Worm (Caenorhabditis elegans) whole organism, L2 larva: Measurements from ENCODE around the gene C05B5.4.

Experiments used
- C34F6.9 ChIP-seq: fragments of 150-350 bp; optimal IDR thresholded peaks from 2 replicates; lab custom pipeline; 2014; ENCODE audit warnings: missing biosample characterization, missing genetic modification characterization
- F13H6.1 ChIP-seq: sonication (generic microtip); optimal IDR thresholded peaks from 2 replicates; lab custom pipeline; 2016; ENCODE audit warnings: missing genetic modification characterization, missing compliant biosample characterization
- R02D3.7 ChIP-seq: fragments of 150-350 bp; optimal IDR thresholded peaks from 2 replicates; lab custom pipeline; 2014; ENCODE audit warnings: missing biosample characterization, missing genetic modification characterization
- aly-2 ChIP-seq: fragments of 150-350 bp; optimal IDR thresholded peaks from 2 replicates; lab custom pipeline; 2014; ENCODE audit warnings: missing biosample characterization, missing genetic modification characterization
- blmp-1 ChIP-seq: sonication (generic microtip); optimal IDR thresholded peaks from 2 replicates; lab custom pipeline; 2017; ENCODE audit warnings: missing genetic modification characterization, mild to moderate bottlenecking, missing compliant biosample characterization, antibody characterized with exemption, moderate library complexity; ENCODE audit not compliant: insufficient read depth
- ceh-16 ChIP-seq: fragments of 150-350 bp; optimal IDR thresholded peaks from 2 replicates; lab custom pipeline; 2014; ENCODE audit warnings: missing biosample characterization, missing genetic modification characterization
- ceh-82 ChIP-seq: fragments of 150-350 bp; optimal IDR thresholded peaks from 2 replicates; lab custom pipeline; 2014; ENCODE audit warnings: missing biosample characterization, missing genetic modification characterization
- crh-2 ChIP-seq: sonication (generic microtip); optimal IDR thresholded peaks from 2 replicates; lab custom pipeline; 2017; ENCODE audit warnings: missing biosample characterization, missing genetic modification characterization
- elt-1 ChIP-seq: fragments of 150-350 bp; optimal IDR thresholded peaks from 2 replicates; lab custom pipeline; 2014; ENCODE audit warnings: missing biosample characterization, missing genetic modification characterization
- fos-1 ChIP-seq: fragments of 150-350 bp; optimal IDR thresholded peaks from 2 replicates; lab custom pipeline; 2014; ENCODE audit warnings: missing biosample characterization, missing genetic modification characterization
- gmeb-1 ChIP-seq: fragments of 150-350 bp; optimal IDR thresholded peaks from 2 replicates; lab custom pipeline; 2014; ENCODE audit warnings: missing biosample characterization, missing genetic modification characterization
- lin-11 ChIP-seq: fragments of 150-350 bp; sonication (generic microtip); optimal IDR thresholded peaks from 2 replicates; lab custom pipeline; 2014; ENCODE audit warnings: missing biosample characterization, missing genetic modification characterization, inconsistent platforms, mixed read lengths
- lin-13 ChIP-seq: fragments of 150-350 bp; optimal IDR thresholded peaks from 2 replicates; lab custom pipeline; 2014; ENCODE audit warnings: missing biosample characterization, missing genetic modification reagents, missing genetic modification characterization
- lin-39 ChIP-seq: fragments of 150-350 bp; optimal IDR thresholded peaks from 2 replicates; lab custom pipeline; 2014; ENCODE audit warnings: missing biosample characterization, missing genetic modification reagents, missing genetic modification characterization
- lsy-2 ChIP-seq, 2 experiments: fragments of 150-350 bp in 1 of 2; sonication (generic microtip) in 1 of 2; optimal IDR thresholded peaks; 2 replicates each; lab custom pipeline; 2014 to 2017; ENCODE audit warnings: missing biosample characterization in 2 of 2, missing genetic modification characterization in 2 of 2
- mab-5 ChIP-seq: fragments of 150-350 bp; optimal IDR thresholded peaks from 2 replicates; lab custom pipeline; 2014; ENCODE audit warnings: missing biosample characterization, missing genetic modification characterization
- mdl-1 ChIP-seq, 2 experiments: fragments of 150-350 bp in 1 of 2; sonication (generic microtip) in 1 of 2; optimal IDR thresholded peaks; 2 replicates each; lab custom pipeline; 2017; ENCODE audit warnings: missing biosample characterization in 2 of 2, missing genetic modification characterization in 2 of 2
- nhr-129 ChIP-seq: fragments of 150-350 bp; optimal IDR thresholded peaks from 2 replicates; lab custom pipeline; 2014; ENCODE audit warnings: missing biosample characterization, missing genetic modification characterization
- nhr-21 ChIP-seq: fragments of 150-350 bp; optimal IDR thresholded peaks from 2 replicates; lab custom pipeline; 2014; ENCODE audit warnings: missing biosample characterization, missing genetic modification characterization
- nhr-23 ChIP-seq: fragments of 150-350 bp; optimal IDR thresholded peaks from 2 replicates; lab custom pipeline; 2014; ENCODE audit warnings: missing biosample characterization, missing genetic modification reagents, missing genetic modification characterization
- nhr-237 ChIP-seq: fragments of 150-350 bp; optimal IDR thresholded peaks from 2 replicates; lab custom pipeline; 2014; ENCODE audit warnings: missing biosample characterization, missing genetic modification characterization
- nhr-25 ChIP-seq: fragments of 150-350 bp; sonication (generic microtip); optimal IDR thresholded peaks from 3 replicates; lab custom pipeline; 2014; ENCODE audit warnings: missing biosample characterization, missing genetic modification characterization
- nhr-6 ChIP-seq: fragments of 150-350 bp; optimal IDR thresholded peaks from 2 replicates; lab custom pipeline; 2014; ENCODE audit warnings: missing biosample characterization, missing genetic modification characterization
- nhr-77 ChIP-seq: fragments of 150-350 bp; optimal IDR thresholded peaks from 2 replicates; lab custom pipeline; 2014; ENCODE audit warnings: missing biosample characterization, missing genetic modification characterization
- peb-1 ChIP-seq: fragments of 150-350 bp; optimal IDR thresholded peaks from 2 replicates; lab custom pipeline; 2014; ENCODE audit warnings: missing biosample characterization, missing genetic modification characterization
- sem-4 ChIP-seq: fragments of 150-350 bp; optimal IDR thresholded peaks from 2 replicates; lab custom pipeline; 2014; ENCODE audit warnings: missing biosample characterization, missing genetic modification reagents, missing genetic modification characterization
- skn-1 ChIP-seq: sonication (generic microtip); optimal IDR thresholded peaks from 2 replicates; lab custom pipeline; 2017; ENCODE audit warnings: missing biosample characterization, missing genetic modification characterization
- sma-3 ChIP-seq: sonication (generic microtip); optimal IDR thresholded peaks from 2 replicates; lab custom pipeline; 2016; ENCODE audit warnings: missing genetic modification reagents, missing genetic modification characterization, missing compliant biosample characterization
- sma-9 ChIP-seq, 2 experiments: fragments of 150-350 bp in 1 of 2; sonication (generic microtip) in 1 of 2; optimal IDR thresholded peaks; 2 replicates each; lab custom pipeline; 2014 to 2016; ENCODE audit warnings: missing genetic modification characterization in 2 of 2, mild to moderate bottlenecking in 1 of 2, missing biosample characterization in 1 of 2, missing compliant biosample characterization in 1 of 2, missing genetic modification reagents in 1 of 2, moderate library complexity in 1 of 2
- snpc-4 ChIP-seq: fragments of 150-350 bp; optimal IDR thresholded peaks from 2 replicates; lab custom pipeline; 2014; ENCODE audit warnings: missing biosample characterization, missing genetic modification characterization
- unc-55 ChIP-seq: fragments of 150-350 bp; sonication (generic microtip); optimal IDR thresholded peaks from 3 replicates; lab custom pipeline; 2014; ENCODE audit warnings: missing biosample characterization, missing genetic modification reagents, missing genetic modification characterization
- unc-62 ChIP-seq: fragments of 150-350 bp; optimal IDR thresholded peaks from 2 replicates; lab custom pipeline; 2014; ENCODE audit warnings: missing biosample characterization, missing genetic modification reagents, missing genetic modification characterization
- zag-1 ChIP-seq: fragments of 150-350 bp; optimal IDR thresholded peaks from 2 replicates; lab custom pipeline; 2014; ENCODE audit warnings: missing biosample characterization, missing genetic modification characterization
- ztf-11 ChIP-seq: sonication (generic microtip); optimal IDR thresholded peaks from 2 replicates; lab custom pipeline; 2017; ENCODE audit warnings: missing biosample characterization, missing genetic modification characterization

Gene C05B5.4

DNA sequence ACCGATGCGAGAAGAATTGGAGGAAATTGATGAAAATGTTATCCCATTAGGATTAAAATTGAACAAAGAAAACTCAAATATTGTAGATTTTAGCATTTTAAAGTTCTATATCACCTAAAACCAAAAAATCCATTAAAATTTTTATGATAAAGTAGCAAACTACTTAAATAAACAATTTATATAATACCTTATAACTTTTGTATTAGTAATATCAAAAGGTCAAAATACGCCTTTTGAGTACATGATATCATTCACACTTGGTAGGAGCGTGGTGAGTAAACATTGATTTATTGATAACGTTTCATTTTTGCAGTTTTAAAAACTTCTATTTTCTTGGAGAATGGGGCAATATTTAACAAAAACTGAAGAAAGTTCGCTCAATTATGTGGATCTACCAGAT is 7.4 kb downstream of the C05B5.4 start, which contains the start of gene C05B5.5:
Gene C05B5.5, plus strand, starts transcription at position 301 of the 400 bp plus-strand sequence.
- TF ChIP-seq unc-62 (GFP tag; lab: Kevin White, UChicago) (no peak), fos-1 (peak; percentile 31)

DNA sequence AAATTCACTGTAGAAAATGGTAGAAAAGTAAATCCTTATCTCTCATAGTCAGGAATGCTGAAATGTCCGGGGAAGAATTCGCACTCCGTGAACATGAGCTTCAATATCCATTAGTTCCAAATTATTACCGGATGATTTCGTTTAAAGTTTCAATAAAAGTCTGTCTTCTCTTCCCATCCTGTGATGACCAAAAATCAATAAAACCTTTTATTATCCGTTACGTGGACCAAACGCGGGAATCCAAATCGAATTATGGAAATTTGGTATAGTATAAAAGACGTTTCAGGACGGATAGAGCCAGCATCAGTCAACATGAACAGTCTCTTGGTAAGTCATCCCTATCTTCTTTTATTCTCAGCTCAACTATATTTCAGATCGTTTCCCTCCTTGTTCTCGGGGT is 10.5 kb downstream of the C05B5.4 start, which contains the start of gene C05B5.11:
Gene C05B5.11, plus strand, starts transcription at position 301 of the 400 bp plus-strand sequence.
- TF ChIP-seq mab-5 (no peak), mdl-1 (tag; optimal IDR thresholded peaks at IDR 0.05; lab: Kevin White, UChicago) (no peak), nhr-6 (tag; lab: Kevin White, UChicago) (no peak), gmeb-1 (tag; lab: Kevin White, UChicago) (no peak), aly-2 (tag; lab: Kevin White, UChicago) (no peak)

DNA sequence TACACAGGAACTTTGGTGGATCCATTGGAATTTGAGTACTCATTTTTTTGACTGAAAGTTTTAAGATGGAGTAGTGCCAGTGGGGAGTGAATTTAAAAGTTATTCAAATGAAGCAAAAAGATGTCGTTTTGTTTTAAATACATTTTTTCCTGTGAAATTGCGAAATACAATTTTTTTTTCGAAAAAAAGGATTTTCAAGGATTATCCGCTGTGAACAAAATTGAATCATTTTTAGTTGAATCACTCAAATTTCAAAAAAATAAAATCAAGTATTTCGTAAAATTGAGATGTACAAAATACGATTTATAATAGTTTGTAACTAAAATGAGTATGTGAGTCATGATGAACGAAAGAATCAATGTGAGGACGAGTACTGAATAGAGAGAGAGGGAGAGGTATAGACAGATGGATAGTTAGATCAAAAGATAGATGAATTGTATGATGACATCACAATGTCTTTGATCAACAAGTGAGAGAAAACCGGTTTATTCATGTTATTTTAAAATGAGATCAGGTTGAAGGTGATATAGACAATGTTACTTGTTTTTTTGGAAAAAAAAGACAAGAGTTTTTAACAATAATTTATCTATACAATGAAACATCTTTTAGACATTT is 13.2 kb downstream of the C05B5.4 start, which contains the start of gene C05B5.8:
Gene C05B5.8, minus strand, starts transcription at position 51 of the 615 bp plus-strand sequence.
- TF ChIP-seq lin-13 (GFP tag; lab: Kevin White, UChicago) (no peak), sma-3 (GFP tag; lab: Kevin White, UChicago) (peak; percentile 76), ceh-82 (no peak), nhr-23 (tag; lab: Kevin White, UChicago) (no peak), nhr-129 (tag; lab: Kevin White, UChicago) (peak; percentile 54), lin-39 (tag; lab: Kevin White, UChicago) (no peak), elt-1 (tag; lab: Kevin White, UChicago) (no peak), peb-1 (tag; lab: Kevin White, UChicago) (no peak), nhr-21 (peak; percentile 46), ceh-16 (tag; lab: Kevin White, UChicago) (peak; percentile 6), fos-1 (peak; percentile 55), sma-9 (GFP tag; optimal IDR thresholded peaks at IDR 0.05; lab: Kevin White, UChicago) (peak; percentile 33), sma-9 (tag; optimal IDR thresholded peaks at IDR 0.05; lab: Kevin White, UChicago) (no peak), snpc-4 (tag; lab: Kevin White, UChicago) (no peak), lsy-2 (tag; optimal IDR thresholded peaks at IDR 0.05; lab: Kevin White, UChicago) (no peak), skn-1 (no peak), blmp-1 (tag; lab: Kevin White, UChicago) (peak; percentile 31), nhr-25 (tag; lab: Kevin White, UChicago) (peak; percentile 86)

DNA sequence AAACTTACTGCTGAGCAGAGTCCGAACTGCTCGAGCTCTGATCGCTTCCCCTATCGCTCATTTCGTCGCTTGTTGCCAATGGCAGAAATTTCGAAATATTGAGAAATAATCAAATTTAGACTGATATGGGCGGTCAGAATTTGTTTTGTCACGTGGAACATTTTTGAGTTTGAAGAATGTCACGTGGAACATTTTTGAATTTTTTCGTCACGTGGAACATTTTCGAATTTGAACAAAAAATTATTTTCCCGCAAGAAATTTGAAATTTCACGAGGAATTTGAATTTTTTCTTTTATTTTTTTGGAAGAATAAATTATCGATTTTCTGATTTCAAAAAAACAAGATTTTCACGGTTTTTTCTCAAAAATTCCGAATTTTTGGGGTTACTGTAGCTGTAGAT is 16.4 kb downstream of the C05B5.4 start, which contains the start of gene fbxa-155:
Gene fbxa-155, minus strand, starts transcription at position 101 of the 400 bp plus-strand sequence.
- TF ChIP-seq F13H6.1 (tag; lab: Kevin White, UChicago) = no peak
- no peak for TF ChIP-seq sem-4 (tag; lab: Kevin White, UChicago)

DNA sequence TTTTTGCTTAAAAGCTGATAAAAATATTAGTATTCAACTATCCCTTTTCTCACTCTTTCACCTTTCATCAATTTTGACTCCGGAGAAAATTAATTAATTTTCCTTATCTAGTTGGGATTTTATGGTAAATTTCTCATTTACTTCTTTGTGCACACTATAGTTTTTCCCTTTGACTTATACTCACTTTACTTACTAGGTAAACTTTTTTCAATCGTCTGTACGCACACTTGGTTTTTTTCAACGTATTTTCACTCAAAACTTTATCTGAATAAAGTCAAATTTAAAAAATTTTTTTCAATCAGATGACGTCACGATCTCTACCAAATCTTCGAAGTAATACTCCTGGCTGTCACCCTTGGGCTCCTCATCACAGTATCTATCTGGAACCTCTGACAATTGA is 18.5 kb downstream of the C05B5.4 start, which contains the start of gene C05B5.16:
Gene C05B5.16, plus strand, starts transcription at position 301 of the 400 bp plus-strand sequence.
- TF ChIP-seq nhr-21 (no peak), gmeb-1 (tag; lab: Kevin White, UChicago) (no peak), fos-1 (no peak), nhr-77 (no peak), zag-1 (no peak), peb-1 (tag; lab: Kevin White, UChicago) (no peak), sma-3 (GFP tag; lab: Kevin White, UChicago) (no peak), lsy-2 (tag; optimal IDR thresholded peaks at IDR 0.05; lab: Kevin White, UChicago) (no peak), nhr-129 (tag; lab: Kevin White, UChicago) (no peak), nhr-6 (tag; lab: Kevin White, UChicago) (no peak), lin-11 (tag; lab: Kevin White, UChicago) (no peak), ztf-11 (tag; lab: Kevin White, UChicago) (no peak)

DNA sequence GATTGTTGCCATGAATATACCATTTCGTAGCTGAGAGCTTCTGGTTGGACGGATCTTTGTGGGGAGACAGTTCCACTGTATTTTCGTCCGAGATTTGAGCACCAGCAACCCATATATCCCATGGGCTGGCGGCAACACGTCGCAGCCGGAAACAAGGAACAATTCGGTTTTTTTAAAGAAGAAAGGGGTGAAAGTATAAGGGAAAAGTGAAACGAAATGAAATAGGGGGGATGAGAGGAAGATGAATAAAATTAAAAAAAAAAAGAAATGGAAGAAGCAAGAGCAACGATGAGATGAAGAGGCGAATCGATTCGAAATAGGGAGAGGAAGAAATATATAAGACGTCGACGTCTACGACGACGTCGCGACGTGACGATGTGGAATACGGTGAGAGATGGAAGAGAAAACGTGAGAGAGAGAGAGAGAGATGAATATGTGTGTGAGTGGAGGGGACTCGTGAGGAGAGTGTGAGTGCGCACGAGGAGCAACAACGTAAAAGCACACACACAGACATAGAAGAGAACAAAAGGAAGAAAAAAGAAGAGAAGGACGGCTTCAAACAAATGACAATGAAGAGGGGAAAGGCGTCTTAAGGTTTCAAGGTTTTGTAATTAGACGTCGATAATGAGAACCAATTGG is 22.8 kb downstream of the C05B5.4 start, which contains the start of gene rgs-1:
Gene rgs-1, minus strand, starts transcription at position 146 of the 639 bp plus-strand sequence.
- TF ChIP-seq R02D3.7 (tag; lab: Kevin White, UChicago) = no peak
- peak; percentile 42 for TF ChIP-seq zag-1
- TF ChIP-seq nhr-21 = no peak
- peak in 1 of 2 experiments; percentile 76 for TF ChIP-seq mdl-1 (tag; optimal IDR thresholded peaks at IDR 0.05; lab: Kevin White, UChicago)
- TF ChIP-seq nhr-129 (tag; lab: Kevin White, UChicago) = peak; percentile 69
- peak; percentile 89 for TF ChIP-seq unc-55 (GFP tag; lab: Kevin White, UChicago)
- TF ChIP-seq lin-11 (tag; lab: Kevin White, UChicago) = peak; percentile 44
- TF ChIP-seq lsy-2 (tag; optimal IDR thresholded peaks at IDR 0.05; lab: Kevin White, UChicago) = peak in 1 of 2 experiments; percentile 62
- TF ChIP-seq lin-13 (GFP tag; lab: Kevin White, UChicago) = peak; percentile 33
- TF ChIP-seq nhr-237 (tag; lab: Kevin White, UChicago) = no peak
- TF ChIP-seq aly-2 (tag; lab: Kevin White, UChicago) = no peak
- peak; percentile 79 for TF ChIP-seq C34F6.9 (tag; lab: Kevin White, UChicago)
- TF ChIP-seq sem-4 (tag; lab: Kevin White, UChicago) = peak; percentile 2
- TF ChIP-seq nhr-6 (tag; lab: Kevin White, UChicago) = peak; percentile 37
- peak; percentile 77 for TF ChIP-seq crh-2 (tag; lab: Kevin White, UChicago)
- TF ChIP-seq fos-1 = peak; percentile 9
